Worm (Caenorhabditis elegans): ENCODE results near the gene dhp-2.
A peak's percentile ranks its signal among the peaks of the same experiment; 100 is the strongest.

ce11 chrIV:9994895-9995394 lies 17.0 kb downstream of the dhp-2 start, which contains the start of gene uba-1:
- TF ChIP-seq ama-1 (optimal IDR thresholded peaks at IDR 0.05) (peak; percentile 61), tra-4 (tag; optimal IDR thresholded peaks at IDR 0.05) (no peak), tbx-37 (GFP tag; conservative IDR thresholded peaks at IDR 0.05) (no peak), F13C5.2 (tag; optimal IDR thresholded peaks at IDR 0.05) (no peak), ceh-36 (tag; optimal IDR thresholded peaks at IDR 0.05) (no peak), hmbx-1 (tag; optimal IDR thresholded peaks at IDR 0.05) (no peak), ceh-13 (GFP tag; optimal IDR thresholded peaks at IDR 0.05) (no peak), ets-7 (tag; optimal IDR thresholded peaks at IDR 0.05) (no peak), sea-1 (GFP tag; conservative IDR thresholded peaks at IDR 0.05) (no peak), flt-1 (GFP tag; IDR thresholded peaks at IDR 0.05) (no peak), pes-1 (GFP tag; IDR thresholded peaks at IDR 0.05) (no peak), B0310.2 (tag; optimal IDR thresholded peaks at IDR 0.05) (no peak)
